Worm (Caenorhabditis elegans): ENCODE measurements around the gene srz-82.

Gene srz-82

ce11 chrIV:3524584-3525020, 41.9 kb downstream of the srz-82 start (continued):
- TF ChIP-seq mxl-1 (tag; optimal IDR thresholded peaks at IDR 0.05), result peak; percentile 45
- no peak for TF ChIP-seq xnd-1 (tag; optimal IDR thresholded peaks at IDR 0.05)
- 0 out of 2 replicates have a peak, but pooled peaks have one; percentile 20 for TF ChIP-seq B0336.3 (GFP tag; IDR thresholded peaks at IDR 0.05)
- peak; percentile 25 for TF ChIP-seq lsl-1 (GFP tag; optimal IDR thresholded peaks at IDR 0.05)
- peak; percentile 51 for TF ChIP-seq lin-40 (tag; optimal IDR thresholded peaks at IDR 0.05)
- TF ChIP-seq efl-1 (GFP tag; optimal IDR thresholded peaks at IDR 0.05), result peak; percentile 8
- peak; percentile 24; the same call in 1 of the 2 replicates for TF ChIP-seq ekl-4 (GFP tag; IDR thresholded peaks at IDR 0.05)
- no peak for TF ChIP-seq hmg-20 (GFP tag; IDR thresholded peaks at IDR 0.05)
- TF ChIP-seq let-526 (GFP tag; IDR thresholded peaks at IDR 0.05), result no peak
- TF ChIP-seq ztf-26 (tag; optimal IDR thresholded peaks at IDR 0.05), result peak; percentile 69
- peak; percentile 19 for TF ChIP-seq snpc-1.3 (tag; optimal IDR thresholded peaks at IDR 0.05; ENCODE audit: insufficient read depth)
- TF ChIP-seq ceh-27 (GFP tag; optimal IDR thresholded peaks at IDR 0.05), result peak; percentile 53
- TF ChIP-seq Y56A3A.18 (GFP tag; IDR thresholded peaks at IDR 0.05), result 0 out of 2 replicates have a peak, but pooled peaks have one; percentile 23
- peak; percentile 94 for TF ChIP-seq lin-26 (GFP tag; IDR thresholded peaks at IDR 0.05)
- TF ChIP-seq K11D2.4 (GFP tag; IDR thresholded peaks at IDR 0.05), result 0 out of 2 replicates have a peak, but pooled peaks have one; percentile 28
- TF ChIP-seq rcor-1 (GFP tag; IDR thresholded peaks at IDR 0.05), result peak; percentile 57
- TF ChIP-seq atf-7 (tag; optimal IDR thresholded peaks at IDR 0.05), result no peak
- TF ChIP-seq lin-35 (GFP tag; optimal IDR thresholded peaks at IDR 0.05), result peak in 1 of 3 experiments; percentile 43
- TF ChIP-seq D2030.7 (GFP tag; IDR thresholded peaks at IDR 0.05), result peak; percentile 51
- TF ChIP-seq nhr-120 (GFP tag; IDR thresholded peaks at IDR 0.05), result no peak
- TF ChIP-seq tbp1 (GFP tag; optimal IDR thresholded peaks at IDR 0.05), result peak; percentile 93
- peak; percentile 77; the same call in 1 of the 2 replicates for TF ChIP-seq Y95B8A.8 (GFP tag; IDR thresholded peaks at IDR 0.05)
- peak; percentile 57 for TF ChIP-seq F57A8.1 (GFP tag; optimal IDR thresholded peaks at IDR 0.05)
- no peak for TF ChIP-seq unc-62 (GFP tag; optimal IDR thresholded peaks at IDR 0.05)
- peak; percentile 43 for TF ChIP-seq hlh-12 (tag; optimal IDR thresholded peaks at IDR 0.05)
- no peak for TF ChIP-seq nhr-179 (tag; optimal IDR thresholded peaks at IDR 0.05)
- TF ChIP-seq zim-3 (tag; optimal IDR thresholded peaks at IDR 0.05), result peak; percentile 57
- TF ChIP-seq T26A5.8 (tag; optimal IDR thresholded peaks at IDR 0.05), result no peak
- TF ChIP-seq ztf-18 (tag; optimal IDR thresholded peaks at IDR 0.05), result peak; percentile 47
- no peak for TF ChIP-seq Y79H2A.3 (GFP tag; conservative IDR thresholded peaks at IDR 0.05)
- TF ChIP-seq egrh-3 (GFP tag; IDR thresholded peaks at IDR 0.05), result 0 out of 2 replicates have a peak, but pooled peaks have one; percentile 36
- TF ChIP-seq zfh-2 (GFP tag; conservative IDR thresholded peaks at IDR 0.05), result peak; percentile 76
- TF ChIP-seq somi-1 (GFP tag; optimal IDR thresholded peaks at IDR 0.05), result no peak
- peak; percentile 64; the same call in 1 of the 2 replicates for TF ChIP-seq egl-44 (GFP tag; IDR thresholded peaks at IDR 0.05)
- TF ChIP-seq madf-10 (tag; optimal IDR thresholded peaks at IDR 0.05), result peak; percentile 58
- TF ChIP-seq ztf-28 (GFP tag; IDR thresholded peaks at IDR 0.05), result peak; percentile 75; the same call in 1 of the 2 replicates
- TF ChIP-seq sea-2 (GFP tag; IDR thresholded peaks at IDR 0.05), result no peak
- 0 out of 2 replicates have a peak, but pooled peaks have one; percentile 63 for TF ChIP-seq ceh-40 (GFP tag; IDR thresholded peaks at IDR 0.05)
- peak; percentile 18; the same call in 1 of the 2 replicates for TF ChIP-seq cebp-1 (GFP tag; IDR thresholded peaks at IDR 0.05)
- peak; percentile 66 for TF ChIP-seq cebp-1 (tag; optimal IDR thresholded peaks at IDR 0.05)
- TF ChIP-seq rec-8 (tag; optimal IDR thresholded peaks at IDR 0.05), result peak; percentile 33 to 53
- TF ChIP-seq madf-3 (GFP tag; IDR thresholded peaks at IDR 0.05), result 0 out of 2 replicates have a peak, but pooled peaks have one; percentile 46
- TF ChIP-seq attf-3 (GFP tag; conservative IDR thresholded peaks at IDR 0.05), result peak; percentile 41; the same call in 1 of the 2 replicates
- peak; percentile 67 for TF ChIP-seq nhr-90 (tag; optimal IDR thresholded peaks at IDR 0.05)
- peak; percentile 71 for TF ChIP-seq hmg-1.2 (GFP tag; IDR thresholded peaks at IDR 0.05)
- TF ChIP-seq F49E8.2 (tag; optimal IDR thresholded peaks at IDR 0.05; ENCODE audit: insufficient read depth), result peak; percentile 59
- TF ChIP-seq snpc-4 (GFP tag; optimal IDR thresholded peaks at IDR 0.05), result peak; percentile 23
- peak in 3 of 4 experiments; percentile 5 to 82 (median 72) for TF ChIP-seq snpc-4 (tag; optimal IDR thresholded peaks at IDR 0.05)

All from whole organism, young adult.